Worm (Caenorhabditis elegans) whole organism, L4 larva: ENCODE results near the gene srh-42.

ENCODE experiments used
- D1046.2 ChIP-seq: fragments of 200-800 bp; sonication (Bioruptor generic); IDR thresholded peaks from 2 replicates; pipeline ENCODE4 v1.3.6; 2022; ENCODE audit warnings: missing genetic modification characterization, missing compliant biosample characterization
- F37D6.2 ChIP-seq: sonication (generic microtip); optimal IDR thresholded peaks from 2 replicates; lab custom pipeline; 2016; ENCODE audit warnings: mild to moderate bottlenecking, missing genetic modification characterization, missing compliant biosample characterization
- F44E2.7 ChIP-seq: fragments of 200-800 bp; sonication (Bioruptor generic); IDR thresholded peaks from 2 replicates; pipeline ENCODE4 v2.1.2; 2022; ENCODE audit warnings: missing genetic modification characterization, missing compliant biosample characterization
- Y105C5A.15 ChIP-seq: fragments of 200-800 bp; sonication (Bioruptor generic); IDR thresholded peaks from 2 replicates; pipeline ENCODE4 v1.3.6; 2022; ENCODE audit warnings: missing genetic modification characterization, missing compliant biosample characterization
- Y48G9A.11 ChIP-seq: fragments of 200-800 bp; sonication (Bioruptor generic); IDR thresholded peaks from 2 replicates; pipeline ENCODE4 v1.3.6; 2022; ENCODE audit warnings: missing genetic modification reagents, missing genetic modification characterization, missing compliant biosample characterization
- Y5F2A.4 ChIP-seq: fragments of 200-800 bp; sonication (Bioruptor generic); optimal IDR thresholded peaks from 2 replicates; lab custom pipeline; 2018; ENCODE audit warnings: mild to moderate bottlenecking, missing genetic modification characterization, missing compliant biosample characterization
- aha-1 ChIP-seq: fragments of 150-350 bp; peaks from one replicate; lab custom pipeline; 2014; ENCODE audit warnings: missing biosample characterization, missing genetic modification characterization
- ama-1 ChIP-seq: fragments of 150-350 bp; optimal IDR thresholded peaks from 2 replicates; lab custom pipeline; 2014; ENCODE audit warnings: inconsistent platforms, mixed read lengths
- ceh-20 ChIP-seq: fragments of 200-800 bp; sonication (Bioruptor generic); IDR thresholded peaks from 2 replicates; pipeline ENCODE4 v1.3.6; 2022; ENCODE audit warnings: missing genetic modification reagents, missing genetic modification characterization, missing compliant biosample characterization
- ceh-82 ChIP-seq: sonication (generic microtip); optimal IDR thresholded peaks from 2 replicates; lab custom pipeline; 2017; ENCODE audit warnings: missing biosample characterization, missing genetic modification characterization
- daf-19 ChIP-seq: fragments of 200-800 bp; sonication (Bioruptor generic); conservative IDR thresholded peaks from 2 replicates; pipeline ENCODE4 v1.3.6; 2022; ENCODE audit warnings: missing genetic modification characterization, missing compliant biosample characterization
- dmd-9 ChIP-seq: fragments of 200-800 bp; sonication (Bioruptor generic); IDR thresholded peaks from 2 replicates; pipeline ENCODE4 v1.3.6; 2022; ENCODE audit warnings: missing genetic modification reagents, missing genetic modification characterization, missing compliant biosample characterization
- dve-1 ChIP-seq: sonication (generic microtip); optimal IDR thresholded peaks from 2 replicates; lab custom pipeline; 2017; ENCODE audit warnings: antibody characterized with exemption, mild to moderate bottlenecking, missing genetic modification characterization, missing compliant biosample characterization; ENCODE audit not compliant: insufficient read depth
- egl-43 ChIP-seq: fragments of 200-800 bp; sonication (Bioruptor generic); IDR thresholded peaks from 2 replicates; pipeline ENCODE4 v1.3.6; 2022; ENCODE audit warnings: missing genetic modification reagents, missing genetic modification characterization, missing compliant biosample characterization
- gei-8 ChIP-seq: fragments of 200-800 bp; sonication (Bioruptor generic); optimal IDR thresholded peaks from 2 replicates; lab custom pipeline; 2018; ENCODE audit warnings: mild to moderate bottlenecking, missing genetic modification characterization, missing compliant biosample characterization
- hmg-1.1 ChIP-seq: fragments of 200-800 bp; sonication (Bioruptor generic); IDR thresholded peaks from 2 replicates; pipeline ENCODE4 v1.3.6; 2022; ENCODE audit warnings: missing genetic modification reagents, missing genetic modification characterization, missing compliant biosample characterization
- lin-1 ChIP-seq: fragments of 200-800 bp; sonication (Bioruptor generic); IDR thresholded peaks from 2 replicates; pipeline ENCODE4 v1.3.6; 2022; ENCODE audit warnings: missing genetic modification reagents, missing genetic modification characterization, missing compliant biosample characterization
- lin-13 ChIP-seq: fragments of 150-350 bp; optimal IDR thresholded peaks from 2 replicates; lab custom pipeline; 2014; ENCODE audit warnings: missing biosample characterization, missing genetic modification reagents, missing genetic modification characterization
- lin-38 ChIP-seq: fragments of 200-800 bp; sonication (Bioruptor generic); IDR thresholded peaks from 2 replicates; pipeline ENCODE4 v1.3.6; 2022; ENCODE audit warnings: missing genetic modification reagents, missing genetic modification characterization, missing compliant biosample characterization
- lir-3 ChIP-seq: sonication (generic microtip); optimal IDR thresholded peaks from 2 replicates; lab custom pipeline; 2016; ENCODE audit warnings: mild to moderate bottlenecking, missing genetic modification characterization, missing compliant biosample characterization
- lsy-2 ChIP-seq, 2 experiments: fragments of 150-350 bp in 1 of 2; sonication (generic microtip) in 1 of 2; optimal IDR thresholded peaks; 2 replicates each; lab custom pipeline; 2014 to 2017; ENCODE audit warnings: missing biosample characterization in 2 of 2, missing genetic modification characterization in 2 of 2
- madf-5 ChIP-seq, 2 experiments: fragments of 200-800 bp; sonication (Bioruptor generic); IDR thresholded peaks; 2 replicates each; pipeline ENCODE4 v1.3.6; 2022; ENCODE audit warnings: missing compliant biosample characterization in 2 of 2, missing genetic modification characterization in 2 of 2
- mxl-2 ChIP-seq: fragments of 200-800 bp; sonication (Bioruptor generic); conservative IDR thresholded peaks from 2 replicates; pipeline ENCODE4 v1.3.6; 2022; ENCODE audit warnings: missing genetic modification reagents, missing genetic modification characterization, missing compliant biosample characterization
- nhr-237 ChIP-seq: sonication (generic microtip); optimal IDR thresholded peaks from 2 replicates; lab custom pipeline; 2017; ENCODE audit warnings: missing biosample characterization, missing genetic modification characterization
- nhr-28 ChIP-seq: fragments of 150-350 bp; optimal IDR thresholded peaks from 2 replicates; lab custom pipeline; 2014; ENCODE audit warnings: missing biosample characterization, missing genetic modification characterization
- nhr-42 ChIP-seq: fragments of 200-800 bp; sonication (Bioruptor generic); IDR thresholded peaks from 2 replicates; pipeline ENCODE4 v1.3.6; 2022; ENCODE audit warnings: missing genetic modification characterization, missing compliant biosample characterization
- nhr-48 ChIP-seq: sonication (generic microtip); optimal IDR thresholded peaks from 2 replicates; lab custom pipeline; 2016; ENCODE audit warnings: mild to moderate bottlenecking, missing genetic modification characterization, missing compliant biosample characterization
- sdz-12 ChIP-seq: fragments of 200-800 bp; sonication (Bioruptor generic); optimal IDR thresholded peaks from 2 replicates; lab custom pipeline; 2018; ENCODE audit warnings: mild to moderate bottlenecking, missing genetic modification characterization, missing compliant biosample characterization
- set-16 ChIP-seq: fragments of 200-800 bp; sonication (Bioruptor generic); IDR thresholded peaks from 2 replicates; pipeline ENCODE4 v1.3.6; 2022; ENCODE audit warnings: missing genetic modification reagents, missing genetic modification characterization, missing compliant biosample characterization
- snpc-1.2 ChIP-seq: fragments of 200-800 bp; sonication (Bioruptor generic); IDR thresholded peaks from 2 replicates; pipeline ENCODE4 v1.3.6; 2022; ENCODE audit warnings: missing genetic modification reagents, missing genetic modification characterization, missing compliant biosample characterization
- vab-7 ChIP-seq: fragments of 200-800 bp; sonication (Bioruptor generic); IDR thresholded peaks from 2 replicates; pipeline ENCODE4 v1.3.6; 2022; ENCODE audit warnings: missing genetic modification reagents, missing genetic modification characterization, missing compliant biosample characterization
- zag-1 ChIP-seq: fragments of 150-350 bp; optimal IDR thresholded peaks from 2 replicates; lab custom pipeline; 2014; ENCODE audit warnings: missing biosample characterization, missing genetic modification characterization
- zfp-3 ChIP-seq: fragments of 200-800 bp; sonication (Bioruptor generic); conservative IDR thresholded peaks from 2 replicates; pipeline ENCODE4 v1.3.6; 2022; ENCODE audit warnings: missing genetic modification reagents, missing genetic modification characterization, missing compliant biosample characterization
- zip-11 ChIP-seq: fragments of 200-800 bp; sonication (Bioruptor generic); IDR thresholded peaks from 2 replicates; pipeline ENCODE4 v1.3.6; 2022; ENCODE audit warnings: missing genetic modification characterization, missing compliant biosample characterization
- zip-2 ChIP-seq: fragments of 150-350 bp; optimal IDR thresholded peaks from 2 replicates; lab custom pipeline; 2014; ENCODE audit warnings: missing biosample characterization, missing genetic modification characterization
- ztf-7 ChIP-seq: fragments of 150-350 bp; optimal IDR thresholded peaks from 2 replicates; lab custom pipeline; 2014; ENCODE audit warnings: missing biosample characterization, missing genetic modification characterization

srh-42 gene

ce11 chrII:14275045-14275444 is 13.8 kb downstream of the srh-42 start:
- TF ChIP-seq set-16 (0 out of 2 replicates have a peak, but pooled peaks have one; percentile 10), nhr-42 (GFP tag; lab: Robert Waterston, UW) (peak; percentile 71; the same call in 1 of the 2 replicates)

- TF ChIP-seq dmd-9 (GFP tag; lab: Robert Waterston, UW), result no peak
- no peak for TF ChIP-seq daf-19
- TF ChIP-seq, all 104 proteins: peak for 0
Observed at ce11 chrII:14269839-14270238, 19.0 kb downstream of the srh-42 start.

ce11 chrII:14269142-14269593 is 19.7 kb downstream of the srh-42 start, which contains the start of gene Y54G11A.1:
Y54G11A.1 (minus strand) TSS chrII:14269192.
- no peak for TF ChIP-seq madf-5 (GFP tag; IDR thresholded peaks at IDR 0.05; lab: Robert Waterston, UW)

ce11 chrII:14257943-14258342 is 30.9 kb downstream of the srh-42 start:
- TF ChIP-seq nhr-48 (tag; lab: Kevin White, UChicago), result no peak
- peak; percentile 76 for TF ChIP-seq set-16

ce11 chrII:14256779-14257178 is 32.1 kb downstream of the srh-42 start, which contains the start of gene Y54G11A.19:
Y54G11A.19 (minus strand) TSS chrII:14256879.
- TF ChIP-seq vab-7 (GFP tag; lab: Robert Waterston, UW), result no peak
- no peak for TF ChIP-seq lin-1 (GFP tag; lab: Robert Waterston, UW)

- peak; percentile 14 for TF ChIP-seq gei-8 (GFP tag; lab: Kevin White, UChicago)
- TF ChIP-seq nhr-42 (GFP tag; lab: Robert Waterston, UW), result peak; percentile 41; the same call in 1 of the 2 replicates
- TF ChIP-seq dve-1 (tag; lab: Kevin White, UChicago), result no peak
Observed at ce11 chrII:14255850-14256249, 33.0 kb downstream of the srh-42 start.

- no peak for TF ChIP-seq snpc-1.2 (GFP tag; lab: Robert Waterston, UW)
- TF ChIP-seq Y105C5A.15 (GFP tag; lab: Robert Waterston, UW), result no peak
- TF ChIP-seq D1046.2 (GFP tag; lab: Robert Waterston, UW), result no peak
- no peak for TF ChIP-seq zip-2 (tag; lab: Kevin White, UChicago)
- TF ChIP-seq sdz-12 (GFP tag; lab: Kevin White, UChicago), result no peak
- TF ChIP-seq nhr-237 (tag; lab: Kevin White, UChicago), result no peak
- no peak for TF ChIP-seq F37D6.2 (tag; lab: Kevin White, UChicago)
- TF ChIP-seq ceh-20 (GFP tag; lab: Robert Waterston, UW), result no peak
- no peak for TF ChIP-seq nhr-48 (tag; lab: Kevin White, UChicago)
Observed at ce11 chrII:14252057-14252456, 36.8 kb downstream of the srh-42 start, which contains the start of gene Y54G11A.2. Y54G11A.2 (plus strand) TSS chrII:14252357.

ce11 chrII:14251400-14251940 is 37.4 kb downstream of the srh-42 start:
- TF ChIP-seq zip-11 (GFP tag; lab: Robert Waterston, UW), result no peak
- peak; percentile 85 for TF ChIP-seq nhr-28 (tag; lab: Kevin White, UChicago)
- TF ChIP-seq lin-1 (GFP tag; lab: Robert Waterston, UW), result peak; percentile 63; the same call in 1 of the 2 replicates
- peak; percentile 26 for TF ChIP-seq ceh-82 (tag; lab: Kevin White, UChicago)
- peak; percentile 90 for TF ChIP-seq F37D6.2 (tag; lab: Kevin White, UChicago)
- TF ChIP-seq daf-19, result no peak
- TF ChIP-seq lsy-2 (tag; optimal IDR thresholded peaks at IDR 0.05; lab: Kevin White, UChicago), result peak; percentile 49 to 84
- TF ChIP-seq hmg-1.1, result peak; percentile 92
- 0 out of 2 replicates have a peak, but pooled peaks have one; percentile 50 for TF ChIP-seq Y48G9A.11 (GFP tag; lab: Robert Waterston, UW)
- 0 out of 2 replicates have a peak, but pooled peaks have one; percentile 18 for TF ChIP-seq mxl-2 (GFP tag; lab: Robert Waterston, UW)
- TF ChIP-seq nhr-42 (GFP tag; lab: Robert Waterston, UW), result peak; percentile 92
- peak; percentile 85 for TF ChIP-seq egl-43
- TF ChIP-seq lin-13, result peak; percentile 89
- TF ChIP-seq F44E2.7 (GFP tag; lab: Robert Waterston, UW), result no peak
- peak; percentile 79 for TF ChIP-seq lir-3 (tag; lab: Kevin White, UChicago)
- peak; percentile 85 for TF ChIP-seq lin-38
- peak; percentile 81 for TF ChIP-seq ama-1 (lab: Kevin White, UChicago)
- TF ChIP-seq Y5F2A.4 (GFP tag; lab: Kevin White, UChicago), result peak; percentile 59
- TF ChIP-seq zag-1 (tag; lab: Kevin White, UChicago), result no peak
- TF ChIP-seq zfp-3, result peak; percentile 92
- TF ChIP-seq ztf-7 (tag; lab: Kevin White, UChicago), result no peak
- peak; percentile 100 for TF ChIP-seq aha-1 (tag; lab: Kevin White, UChicago)
